Fruit fly (Drosophila melanogaster) whole organism, wandering third instar larva: ENCODE results near the gene Rpt4.

ENCODE experiments used
- Abd-B ChIP-seq: fragments of >200 bp; optimal IDR thresholded peaks from 2 replicates; lab custom pipeline; 2017; ENCODE audit warnings: missing biosample characterization, missing genetic modification characterization
- CG32264 ChIP-seq: fragments of 200-800 bp; sonication (Bioruptor generic); optimal IDR thresholded peaks from 2 replicates; lab custom pipeline; 2016; ENCODE audit warnings: missing biosample characterization, missing genetic modification characterization
- CG9705 ChIP-seq: fragments of 200-800 bp; sonication (Bioruptor generic); optimal IDR thresholded peaks from 2 replicates; lab custom pipeline; 2018; ENCODE audit warnings: missing biosample characterization, mild to moderate bottlenecking, missing genetic modification characterization
- CrebA ChIP-seq: fragments of 200-800 bp; sonication (Bioruptor generic); optimal IDR thresholded peaks from 2 replicates; lab custom pipeline; 2016; ENCODE audit warnings: missing biosample characterization, mild to moderate bottlenecking, missing genetic modification characterization, borderline replicate concordance
- Dif ChIP-seq: fragments of 200-275, 200-300 bp; sonication (Bioruptor generic); optimal IDR thresholded peaks from 2 replicates; lab custom pipeline; 2018; ENCODE audit warnings: missing biosample characterization, missing genetic modification characterization; ENCODE audit not compliant: partially characterized antibody
- GATAd ChIP-seq: sonication (Bioruptor generic); optimal IDR thresholded peaks from 2 replicates; lab custom pipeline; 2016; ENCODE audit warnings: missing biosample characterization, missing genetic modification characterization
- HLH106 ChIP-seq: fragments of 200-800 bp; optimal IDR thresholded peaks from 3 replicates; lab custom pipeline; 2019; ENCODE audit warnings: missing biosample characterization, mild to moderate bottlenecking, missing genetic modification characterization, moderate library complexity
- Hnf4 ChIP-seq: fragments of 200-800 bp; sonication (Bioruptor generic); optimal IDR thresholded peaks from 2 replicates; lab custom pipeline; 2016; ENCODE audit warnings: missing biosample characterization, mild to moderate bottlenecking, missing genetic modification characterization
- Hr83 ChIP-seq: fragments of 200-300 bp; sonication (Bioruptor generic); optimal IDR thresholded peaks from 2 replicates; lab custom pipeline; 2016; ENCODE audit warnings: missing biosample characterization, mild to moderate bottlenecking, missing genetic modification characterization, moderate library complexity; ENCODE audit not compliant: poor library complexity, severe bottlenecking
- Jra ChIP-seq: sonication (Bioruptor generic); optimal IDR thresholded peaks from 2 replicates; lab custom pipeline; 2016; ENCODE audit warnings: missing biosample characterization, missing genetic modification characterization
- Mio ChIP-seq: sonication (Bioruptor generic); optimal IDR thresholded peaks from 2 replicates; lab custom pipeline; 2016; ENCODE audit warnings: missing biosample characterization, missing genetic modification characterization
- Myc ChIP-seq: fragments of >200 bp; optimal IDR thresholded peaks from 2 replicates; lab custom pipeline; 2017
- OdsH ChIP-seq: fragments of 200-800 bp; sonication (Bioruptor generic); optimal IDR thresholded peaks from 2 replicates; lab custom pipeline; 2016; ENCODE audit warnings: missing biosample characterization, mild to moderate bottlenecking, missing genetic modification characterization
- Rel ChIP-seq, 2 experiments: fragments of 200-800 bp; sonication (Bioruptor generic) in 1 of 2; optimal IDR thresholded peaks; 2 replicates in 1 of 2; 3 replicates in 1 of 2; lab custom pipeline; 2016 to 2019; ENCODE audit warnings: mild to moderate bottlenecking in 2 of 2, missing biosample characterization in 2 of 2, missing genetic modification characterization in 2 of 2, moderate library complexity in 1 of 2
- Sp1 ChIP-seq: fragments of 200-800 bp; sonication (Bioruptor generic); optimal IDR thresholded peaks from 3 replicates; lab custom pipeline; 2019; ENCODE audit warnings: missing biosample characterization, mild to moderate bottlenecking, missing genetic modification characterization, moderate library complexity
- Vsx2 ChIP-seq: fragments of 200-300, 225-300 bp; sonication (Bioruptor generic); optimal IDR thresholded peaks from 2 replicates; lab custom pipeline; 2018; ENCODE audit warnings: missing biosample characterization, missing genetic modification characterization; ENCODE audit not compliant: partially characterized antibody
- br ChIP-seq: fragments of 200-800 bp; sonication (Bioruptor generic); optimal IDR thresholded peaks from 2 replicates; lab custom pipeline; 2016; ENCODE audit warnings: missing biosample characterization, missing genetic modification characterization
- brk ChIP-seq: fragments of 200-800 bp; sonication (Bioruptor generic); optimal IDR thresholded peaks from 2 replicates; lab custom pipeline; 2016; ENCODE audit warnings: missing biosample characterization, mild to moderate bottlenecking, missing genetic modification characterization
- dmrt93B ChIP-seq: fragments of 200-800 bp; sonication (Bioruptor generic); optimal IDR thresholded peaks from 2 replicates; lab custom pipeline; 2018; ENCODE audit warnings: missing biosample characterization, mild to moderate bottlenecking, missing genetic modification characterization
- dsf ChIP-seq: sonication (Bioruptor generic); optimal IDR thresholded peaks from 2 replicates; lab custom pipeline; 2016; ENCODE audit warnings: missing biosample characterization, missing genetic modification characterization, borderline replicate concordance
- ey ChIP-seq: fragments of 200-800 bp; sonication (Bioruptor generic); optimal IDR thresholded peaks from 2 replicates; lab custom pipeline; 2016; ENCODE audit warnings: missing biosample characterization, missing genetic modification characterization
- foxo ChIP-seq, 2 experiments: fragments of 200-800 bp; sonication (Bioruptor generic); optimal IDR thresholded peaks; 2 replicates in 1 of 2; 3 replicates in 1 of 2; lab custom pipeline; 2016 to 2017; ENCODE audit warnings: missing biosample characterization in 2 of 2, missing genetic modification characterization in 2 of 2
- fru ChIP-seq: fragments of 200-800 bp; sonication (Bioruptor generic); optimal IDR thresholded peaks from 3 replicates; lab custom pipeline; 2016; ENCODE audit warnings: missing biosample characterization, mild to moderate bottlenecking, missing genetic modification characterization
- h ChIP-seq: fragments of 200-800 bp; sonication (Bioruptor generic); optimal IDR thresholded peaks from 3 replicates; lab custom pipeline; 2016; ENCODE audit warnings: missing biosample characterization, mild to moderate bottlenecking, missing genetic modification characterization
- jim ChIP-seq: fragments of 175-275, 200-325 bp; sonication (Bioruptor generic); optimal IDR thresholded peaks from 2 replicates; lab custom pipeline; 2016; ENCODE audit warnings: missing biosample characterization, mild to moderate bottlenecking, missing genetic modification characterization
- lola ChIP-seq: fragments of >200 bp; optimal IDR thresholded peaks from 2 replicates; lab custom pipeline; 2017; ENCODE audit warnings: missing biosample characterization, missing genetic modification characterization
- psq ChIP-seq: fragments of 200-800 bp; sonication (Bioruptor generic); optimal IDR thresholded peaks from 3 replicates; lab custom pipeline; 2017; ENCODE audit warnings: missing biosample characterization, mild to moderate bottlenecking, missing genetic modification characterization, moderate library complexity
- rgr ChIP-seq: fragments of 200-800 bp; sonication (Bioruptor generic); optimal IDR thresholded peaks from 3 replicates; lab custom pipeline; 2016; ENCODE audit warnings: missing biosample characterization, mild to moderate bottlenecking, missing genetic modification characterization
- sv ChIP-seq: fragments of 200-800 bp; sonication (Bioruptor generic); optimal IDR thresholded peaks from 3 replicates; lab custom pipeline; 2016; ENCODE audit warnings: missing biosample characterization, missing genetic modification characterization
- tai ChIP-seq: sonication (Bioruptor generic); optimal IDR thresholded peaks from 2 replicates; lab custom pipeline; 2016; ENCODE audit warnings: missing biosample characterization, missing genetic modification characterization
- woc ChIP-seq: sonication (Bioruptor generic); optimal IDR thresholded peaks from 2 replicates; lab custom pipeline; 2016; ENCODE audit warnings: missing biosample characterization, mild to moderate bottlenecking, missing genetic modification characterization

Gene Rpt4

DNA sequence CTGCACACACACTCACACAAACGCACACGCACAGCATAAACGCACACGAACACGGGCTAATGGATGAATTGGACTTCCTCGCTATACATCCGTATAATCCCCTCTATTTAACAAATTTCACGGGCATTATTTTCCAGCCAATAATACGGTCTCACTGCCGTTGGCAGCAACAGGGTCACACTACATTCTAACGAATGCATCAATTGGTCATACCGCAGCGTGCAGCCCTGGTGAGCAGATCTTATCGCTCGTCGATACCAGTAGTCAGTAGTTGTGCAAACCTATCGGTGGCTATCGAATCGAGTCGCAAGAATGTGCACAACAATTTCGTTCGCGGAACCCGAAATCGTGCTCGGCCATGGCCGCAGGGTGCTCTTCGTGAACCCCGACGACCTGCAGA, 3.2 kb downstream of the Rpt4 start, which contains the start of the genes Top3beta and wuho (continued):
- TF ChIP-seq HLH106 (tag; lab: Kevin White, UChicago) (peak; percentile 41), psq (GFP tag; lab: Kevin White, UChicago) (peak; percentile 19)

- TF ChIP-seq Rel (GFP tag; optimal IDR thresholded peaks at IDR 0.05; lab: Kevin White, UChicago): no peak
- peak; percentile 43 for TF ChIP-seq Rel (tag; optimal IDR thresholded peaks at IDR 0.05; lab: Kevin White, UChicago)
- TF ChIP-seq Mio (GFP tag; lab: Kevin White, UChicago): no peak
These were observed 7.6 kb downstream of the Rpt4 start, which contains the start of gene CG11700 for dm6 chrX:6283470-6283869. Gene CG11700 (minus strand): TSS chrX:6283575.

dm6 chrX:6279629-6280073, 11.4 kb downstream of the Rpt4 start, which contains the start of gene Ubi-p5E:
Gene Ubi-p5E (minus strand): TSS chrX:6279647.
- TF ChIP-seq sv (GFP tag; lab: Kevin White, UChicago): no peak
- TF ChIP-seq Hr83 (GFP tag; lab: Kevin White, UChicago): peak; percentile 46
- TF ChIP-seq, all 38 proteins: peak for 1

- TF ChIP-seq ey (no peak), OdsH (GFP tag; lab: Kevin White, UChicago) (peak; percentile 6), woc (GFP tag; lab: Kevin White, UChicago) (peak; percentile 5), rgr (peak; percentile 22), lola (GFP tag; lab: Kevin White, UChicago) (no peak), sv (GFP tag; lab: Kevin White, UChicago) (peak; percentile 11), tai (GFP tag; lab: Kevin White, UChicago) (no peak), Hnf4 (GFP tag; lab: Kevin White, UChicago) (no peak), Hr83 (GFP tag; lab: Kevin White, UChicago) (peak; percentile 60), Rel (GFP tag; optimal IDR thresholded peaks at IDR 0.05; lab: Kevin White, UChicago) (no peak), Rel (tag; optimal IDR thresholded peaks at IDR 0.05; lab: Kevin White, UChicago) (peak; percentile 98), CrebA (GFP tag; lab: Kevin White, UChicago) (no peak), Abd-B (no peak), GATAd (GFP tag; lab: Kevin White, UChicago) (no peak), Jra (GFP tag; lab: Kevin White, UChicago) (no peak), fru (GFP tag; lab: Kevin White, UChicago) (peak; percentile 9), jim (GFP tag; lab: Kevin White, UChicago) (no peak), CG32264 (no peak), Dif (peak; percentile 12), Sp1 (GFP tag; lab: Kevin White, UChicago) (peak; percentile 54), br (GFP tag; lab: Kevin White, UChicago) (peak; percentile 50), foxo (GFP tag; optimal IDR thresholded peaks at IDR 0.05; lab: Kevin White, UChicago) (peak in 1 of 2 experiments; percentile 24), psq (GFP tag; lab: Kevin White, UChicago) (no peak), HLH106 (tag; lab: Kevin White, UChicago) (no peak), h (GFP tag; lab: Kevin White, UChicago) (peak; percentile 43), dsf (GFP tag; lab: Kevin White, UChicago) (no peak), dmrt93B (no peak)
These were observed 12.0 kb downstream of the Rpt4 start for dm6 chrX:6278879-6279628.

DNA sequence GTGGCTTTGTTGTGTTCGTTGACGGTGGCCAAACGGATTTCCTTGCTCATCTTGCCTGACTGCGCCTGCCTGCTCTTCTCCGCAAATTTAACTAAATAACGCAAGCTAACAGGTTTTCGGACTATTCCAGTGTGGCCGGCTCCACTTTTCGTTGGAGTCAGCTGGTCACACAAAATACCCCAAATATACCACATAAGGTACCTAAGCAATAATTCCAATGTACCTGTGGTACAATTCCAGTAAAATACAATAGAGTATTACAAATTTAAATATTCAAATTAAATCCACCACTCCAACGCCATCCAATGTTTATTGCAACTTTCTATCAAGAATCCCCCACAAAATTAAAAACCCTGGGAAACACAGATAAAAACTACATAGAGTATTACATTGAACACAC, 14.5 kb downstream of the Rpt4 start, which contains the start of gene CG3566:
TSS of gene CG3566 (minus strand) at position 135 of the 400 bp plus-strand sequence.
- no peak for TF ChIP-seq Rel (GFP tag; optimal IDR thresholded peaks at IDR 0.05; lab: Kevin White, UChicago)
- TF ChIP-seq Rel (tag; optimal IDR thresholded peaks at IDR 0.05; lab: Kevin White, UChicago): peak; percentile 80
- TF ChIP-seq jim (GFP tag; lab: Kevin White, UChicago): no peak
- TF ChIP-seq Hr83 (GFP tag; lab: Kevin White, UChicago): peak; percentile 16
- peak; percentile 11 for TF ChIP-seq rgr
- no peak for TF ChIP-seq Abd-B
- TF ChIP-seq foxo (GFP tag; optimal IDR thresholded peaks at IDR 0.05; lab: Kevin White, UChicago): peak in 1 of 2 experiments; percentile 27
- TF ChIP-seq Myc (lab: Kevin White, UChicago): peak; percentile 66
- TF ChIP-seq fru (GFP tag; lab: Kevin White, UChicago): peak; percentile 37
- no peak for TF ChIP-seq OdsH (GFP tag; lab: Kevin White, UChicago)
- no peak for TF ChIP-seq Vsx2 (GFP tag; lab: Kevin White, UChicago)
- TF ChIP-seq ey: no peak
- TF ChIP-seq CG9705 (GFP tag; lab: Kevin White, UChicago): no peak
- peak; percentile 13 for TF ChIP-seq Sp1 (GFP tag; lab: Kevin White, UChicago)
- no peak for TF ChIP-seq brk (GFP tag; lab: Kevin White, UChicago)
- TF ChIP-seq dmrt93B: no peak
- peak; percentile 73 for TF ChIP-seq woc (GFP tag; lab: Kevin White, UChicago)
- TF ChIP-seq tai (GFP tag; lab: Kevin White, UChicago): no peak
- TF ChIP-seq, all 38 proteins: peak for 8
